Worm (Caenorhabditis elegans): ENCODE measurements around the gene C27H5.12.

Gene C27H5.12

DNA sequence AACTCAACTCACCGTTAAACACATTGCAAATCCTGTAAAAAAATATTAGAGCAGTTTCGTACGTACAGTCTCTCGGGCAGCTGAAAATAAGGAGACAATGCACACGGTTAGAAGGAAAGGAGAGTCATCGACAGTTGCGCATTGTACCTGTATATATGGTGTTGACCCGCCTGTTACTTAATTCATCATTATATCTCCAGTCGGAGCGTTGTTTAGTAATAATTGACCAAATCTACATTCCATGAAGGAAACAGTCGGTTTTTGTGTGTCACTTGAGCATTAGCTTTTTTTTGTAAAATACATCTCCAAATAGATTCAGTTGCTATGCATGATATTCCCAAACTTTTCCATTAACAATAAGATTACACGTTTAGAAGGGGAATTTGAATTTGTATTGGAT is at the start of gene C27H5.12:
TSS of gene C27H5.12 (minus strand) at position 101 of the 400 bp plus-strand sequence.
- no peak for TF ChIP-seq unc-62 (GFP tag; optimal IDR thresholded peaks at IDR 0.05)

DNA sequence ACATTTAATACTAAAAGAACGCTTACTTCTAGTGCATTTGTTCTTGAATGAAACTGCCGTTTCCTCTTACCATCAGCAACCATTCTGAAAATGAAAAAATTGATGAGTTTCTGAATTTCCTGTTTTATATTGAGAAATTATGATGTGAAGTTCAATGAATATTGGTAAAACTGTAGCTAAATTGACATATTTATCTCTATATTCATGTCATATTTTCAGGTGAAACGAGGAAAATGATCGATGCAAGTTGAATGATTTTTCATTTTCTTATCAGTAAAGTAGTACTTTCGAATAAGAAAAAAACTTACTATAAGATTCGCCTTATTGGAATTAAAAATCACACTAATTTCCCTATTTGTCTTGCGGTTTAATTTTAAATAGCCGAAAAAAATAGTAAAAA is 48.8 kb upstream of the C27H5.12 start, which contains the start of gene E04F6.15:
TSS of gene E04F6.15 (minus strand) at position 101 of the 400 bp plus-strand sequence.
- TF ChIP-seq unc-62 (GFP tag; optimal IDR thresholded peaks at IDR 0.05): no peak

DNA sequence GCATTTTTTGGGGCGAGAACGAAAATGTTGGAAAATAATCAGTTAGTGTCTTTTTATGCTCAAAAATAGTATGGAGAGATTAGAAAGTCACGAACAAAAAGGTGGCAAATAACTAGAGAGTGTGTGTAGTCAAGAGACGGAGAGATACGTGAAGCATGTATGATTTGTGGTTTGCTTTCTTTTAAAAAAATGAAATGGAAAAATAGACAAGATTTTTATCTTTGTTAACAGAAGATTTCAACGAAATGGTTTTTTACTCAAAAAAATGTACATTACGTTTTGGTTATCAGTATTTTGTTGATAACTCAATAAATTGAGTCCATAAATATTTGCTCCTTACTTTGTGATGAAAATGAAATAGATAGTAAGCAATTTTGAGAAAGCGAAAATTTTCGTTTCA is 46.8 kb upstream of the C27H5.12 start, which contains the start of gene dhs-7:
TSS of gene dhs-7 (minus strand) at position 277 of the 400 bp plus-strand sequence.
- TF ChIP-seq unc-62 (GFP tag; optimal IDR thresholded peaks at IDR 0.05): no peak

DNA sequence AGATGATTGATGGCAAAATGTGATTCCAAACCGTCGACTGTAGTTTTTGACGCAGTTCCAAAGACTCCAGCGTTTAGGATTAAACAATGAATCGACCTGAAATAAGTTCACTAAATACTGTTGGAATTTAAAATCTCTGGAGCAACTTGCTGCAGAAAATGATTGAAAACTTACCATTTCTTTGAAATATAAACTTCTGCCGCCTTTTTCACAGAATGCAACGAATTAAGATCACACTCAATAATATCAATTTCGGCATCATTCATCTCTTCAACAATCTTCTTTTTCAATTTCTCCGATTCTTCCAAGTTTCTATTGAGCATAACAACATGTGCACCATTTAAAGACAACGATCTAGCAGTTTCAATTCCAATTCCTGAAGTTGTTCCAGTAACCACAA is 46.2 kb upstream of the C27H5.12 start:
- TF ChIP-seq unc-62 (GFP tag; optimal IDR thresholded peaks at IDR 0.05): no peak

DNA sequence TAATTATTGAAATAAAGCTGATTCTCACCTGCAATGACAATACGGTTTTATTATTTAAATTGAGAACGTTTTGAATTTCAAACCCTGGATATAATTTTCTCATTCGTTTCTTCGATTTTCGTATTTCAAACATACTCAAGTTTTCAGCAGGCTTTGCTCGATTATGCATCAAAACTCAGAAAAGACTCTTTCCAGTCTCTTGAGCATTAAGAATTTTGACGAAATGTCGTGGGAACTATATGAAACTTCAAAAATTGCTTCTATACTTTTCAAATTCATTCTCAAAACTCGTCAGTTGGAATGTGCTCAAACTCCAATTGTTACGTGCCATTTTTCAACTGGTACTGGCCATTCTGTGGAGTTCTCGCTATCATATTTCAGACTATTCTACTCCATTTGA is 44.0 kb upstream of the C27H5.12 start, which contains the start of gene srd-59:
TSS of gene srd-59 (plus strand) at position 301 of the 400 bp plus-strand sequence.
- no peak for TF ChIP-seq unc-62 (GFP tag; optimal IDR thresholded peaks at IDR 0.05)

DNA sequence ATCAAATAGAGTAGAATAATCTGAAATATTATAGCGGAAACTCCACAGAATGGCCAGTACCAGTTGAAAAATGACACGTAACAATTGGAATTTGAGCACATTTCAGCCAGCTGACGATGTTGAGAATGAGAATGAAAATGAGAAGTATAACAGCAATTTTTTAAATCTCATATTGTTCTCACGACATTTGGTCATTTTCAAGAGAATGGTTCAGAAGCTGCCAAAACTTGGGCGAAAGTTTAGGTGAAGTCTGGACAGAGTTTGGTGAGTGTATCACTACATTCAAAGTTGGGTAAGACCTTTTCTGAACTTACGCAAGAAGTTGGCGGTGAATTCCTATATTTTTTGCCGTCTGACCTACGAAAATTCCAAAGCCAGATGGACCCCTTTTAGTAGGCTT is 43.5 kb upstream of the C27H5.12 start, which contains the start of gene srd-58:
TSS of gene srd-58 (minus strand) at position 101 of the 400 bp plus-strand sequence.
- TF ChIP-seq unc-62 (GFP tag; optimal IDR thresholded peaks at IDR 0.05): no peak

DNA sequence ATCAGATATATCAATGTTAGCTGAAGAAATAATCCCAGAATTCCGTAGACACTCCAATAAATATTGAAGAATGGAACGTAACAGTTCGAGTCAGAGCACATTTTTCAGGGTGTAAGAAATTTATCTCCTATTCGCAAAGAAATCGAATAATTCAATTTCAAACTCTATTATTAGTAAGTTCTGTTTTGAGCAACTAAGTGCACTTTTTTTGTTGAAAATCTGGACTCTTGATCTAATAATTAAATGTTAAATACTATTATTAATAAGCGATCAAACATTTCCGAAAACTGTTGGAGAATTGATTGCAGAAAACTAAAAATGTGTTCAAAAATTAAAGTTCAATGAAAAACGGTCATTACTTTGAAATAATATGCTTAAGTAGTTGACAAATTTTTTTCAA is 41.7 kb upstream of the C27H5.12 start, which contains the start of gene srd-56:
TSS of gene srd-56 (minus strand) at position 101 of the 400 bp plus-strand sequence.
- TF ChIP-seq unc-62 (GFP tag; optimal IDR thresholded peaks at IDR 0.05): no peak

DNA sequence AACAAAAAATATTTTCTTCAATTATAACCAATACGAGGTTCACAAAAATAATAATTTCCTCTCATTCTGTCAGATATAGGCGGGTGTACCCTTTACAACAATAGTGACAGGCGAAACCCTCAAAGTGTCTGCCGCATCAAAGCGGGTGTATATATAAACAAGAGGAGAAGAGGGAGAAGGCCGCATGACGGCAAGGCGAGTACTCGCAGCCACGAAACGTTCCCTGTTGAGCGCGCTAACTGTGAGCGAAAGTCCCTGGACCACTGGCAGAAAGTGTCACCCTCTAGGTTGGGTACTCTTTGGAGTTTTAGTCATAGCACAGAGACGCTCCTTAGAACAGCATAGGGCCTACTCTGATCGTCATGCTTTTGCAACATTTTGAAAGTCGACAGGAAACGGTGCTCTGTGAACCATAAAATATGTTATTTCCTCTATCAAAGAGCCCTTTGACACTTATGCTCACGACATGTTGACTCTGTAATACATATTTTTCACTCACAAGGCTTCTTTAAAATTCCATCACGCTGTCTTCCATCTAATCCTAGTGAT is 38.7 kb upstream of the C27H5.12 start, which contains the start of gene pcrg-1:
TSS of gene pcrg-1 (plus strand) at position 499 of the 549 bp plus-strand sequence.
- no peak for TF ChIP-seq unc-62 (GFP tag; optimal IDR thresholded peaks at IDR 0.05)

DNA sequence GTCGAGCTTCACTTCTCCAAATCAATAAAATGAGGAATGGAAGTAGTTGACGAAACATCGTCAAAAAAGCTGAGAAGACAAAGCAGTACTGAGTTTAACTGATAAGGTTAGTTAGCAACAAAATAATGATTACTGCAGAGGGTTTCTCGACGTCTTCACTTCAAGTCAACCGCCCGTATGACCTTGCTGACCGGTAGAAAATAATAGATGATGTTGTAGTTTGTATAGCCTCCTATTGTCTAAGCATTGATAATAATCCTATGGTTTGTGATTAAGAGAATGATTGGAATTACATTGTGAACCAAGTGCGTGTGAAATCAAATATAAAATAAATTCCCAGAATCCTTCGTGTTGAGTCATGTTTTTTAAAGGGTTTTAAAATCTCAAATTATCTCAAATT is 37.9 kb upstream of the C27H5.12 start, which contains the start of gene E04F6.6:
TSS of gene E04F6.6 (minus strand) at position 258 of the 400 bp plus-strand sequence.
- no peak for TF ChIP-seq unc-62 (GFP tag; optimal IDR thresholded peaks at IDR 0.05)

DNA sequence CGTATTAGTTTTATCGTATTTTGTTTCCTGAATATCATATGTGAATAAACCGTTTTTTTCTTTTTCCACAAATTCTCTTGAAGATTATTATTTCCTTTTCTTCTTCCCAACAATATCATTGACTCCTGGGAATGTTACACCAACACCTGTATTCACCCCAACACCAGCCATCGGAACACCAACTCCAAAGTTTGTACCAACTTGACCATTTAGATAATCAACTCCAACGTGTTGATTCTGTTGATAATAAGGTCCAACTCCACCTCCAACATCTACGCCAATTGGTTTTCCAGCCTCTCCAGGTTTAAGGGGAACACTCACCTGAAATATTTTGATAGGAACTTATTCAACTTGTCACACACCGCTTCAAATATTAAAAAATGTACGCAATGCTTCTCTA is 36.0 kb upstream of the C27H5.12 start:
- TF ChIP-seq unc-62 (GFP tag; optimal IDR thresholded peaks at IDR 0.05): no peak

DNA sequence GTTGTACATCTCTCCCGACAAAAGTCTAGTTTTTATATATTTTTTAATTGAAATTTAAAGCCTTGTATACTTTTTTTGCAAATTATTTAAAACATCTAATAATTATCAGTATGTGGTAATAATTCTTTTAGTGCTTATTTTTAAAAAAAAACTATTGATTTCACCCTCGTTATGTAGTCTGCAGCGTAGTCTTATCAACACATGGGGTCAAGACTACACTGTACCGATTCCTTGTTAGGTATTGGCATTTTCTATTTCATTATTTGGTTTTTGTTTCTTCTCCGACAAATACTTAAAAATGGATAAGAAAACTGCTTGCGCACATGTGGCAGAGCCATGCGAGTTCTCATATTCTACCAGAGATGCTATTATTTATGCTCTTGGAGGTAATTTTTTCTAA is 34.6 kb upstream of the C27H5.12 start, which contains the start of gene maoc-1:
TSS of gene maoc-1 (plus strand) at position 237 of the 400 bp plus-strand sequence.
- TF ChIP-seq unc-62 (GFP tag; optimal IDR thresholded peaks at IDR 0.05): no peak

DNA sequence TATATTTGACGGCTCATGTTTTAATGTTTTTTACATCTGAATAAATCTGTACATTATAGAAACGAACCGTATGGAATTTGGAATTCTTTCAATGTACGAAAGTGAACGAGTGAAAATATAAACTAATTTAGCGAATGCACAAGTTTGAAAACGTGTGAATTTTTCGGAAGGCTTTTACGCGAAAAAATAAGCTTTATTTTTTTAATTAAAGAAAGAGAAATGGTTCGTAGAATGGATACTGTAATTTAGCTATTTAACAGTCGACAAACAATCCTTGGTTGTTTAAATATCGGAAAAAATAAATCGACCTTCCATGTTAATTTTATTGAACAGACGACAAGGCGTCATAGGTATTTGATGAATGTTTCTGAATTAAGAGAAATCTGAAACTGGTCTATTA is 34.1 kb upstream of the C27H5.12 start, which contains the start of gene acdh-12:
TSS of gene acdh-12 (minus strand) at position 101 of the 400 bp plus-strand sequence.
- no peak for TF ChIP-seq unc-62 (GFP tag; optimal IDR thresholded peaks at IDR 0.05)

DNA sequence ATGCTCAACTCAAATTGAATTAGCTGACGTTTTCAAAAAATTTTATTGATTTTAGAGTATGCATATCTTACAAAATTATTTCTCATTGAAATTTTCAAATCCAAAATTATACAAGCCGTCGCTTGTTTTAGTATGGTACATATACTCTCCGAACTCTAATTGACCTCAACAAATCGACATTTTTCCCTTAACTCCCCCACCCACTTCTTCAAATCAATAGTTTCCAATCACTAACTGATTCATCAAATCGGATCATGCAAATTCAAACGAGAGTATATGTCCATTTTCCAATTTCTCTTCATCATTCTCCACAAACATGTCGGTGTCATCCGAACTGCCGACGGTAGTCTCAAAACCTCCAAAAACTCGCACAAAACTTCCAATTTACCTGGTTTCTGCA is 27.7 kb upstream of the C27H5.12 start, which contains the start of gene E04F6.4:
TSS of gene E04F6.4 (plus strand) at position 301 of the 400 bp plus-strand sequence.
- TF ChIP-seq unc-62 (GFP tag; optimal IDR thresholded peaks at IDR 0.05): no peak

DNA sequence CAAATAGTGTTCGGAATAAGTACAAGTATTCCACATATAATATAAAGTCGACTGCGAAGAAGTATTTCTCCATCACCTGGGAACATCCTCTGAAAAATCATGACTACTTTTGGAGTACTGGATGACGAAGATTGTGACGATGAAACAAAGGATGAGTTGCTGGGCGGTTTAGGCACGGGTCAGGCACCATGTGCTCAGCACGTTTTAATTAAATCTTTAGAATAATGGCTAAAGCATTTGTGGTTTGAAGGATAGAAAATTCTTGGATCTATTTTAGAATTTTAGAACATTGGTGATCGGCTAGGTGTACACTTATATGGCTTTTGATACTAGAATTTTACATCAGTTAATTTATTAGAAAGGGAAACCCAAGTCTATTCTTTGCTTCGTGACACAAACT is 25.7 kb upstream of the C27H5.12 start, which contains the start of gene C27H5.6:
TSS of gene C27H5.6 (minus strand) at position 101 of the 400 bp plus-strand sequence.
- no peak for TF ChIP-seq unc-62 (GFP tag; optimal IDR thresholded peaks at IDR 0.05)

DNA sequence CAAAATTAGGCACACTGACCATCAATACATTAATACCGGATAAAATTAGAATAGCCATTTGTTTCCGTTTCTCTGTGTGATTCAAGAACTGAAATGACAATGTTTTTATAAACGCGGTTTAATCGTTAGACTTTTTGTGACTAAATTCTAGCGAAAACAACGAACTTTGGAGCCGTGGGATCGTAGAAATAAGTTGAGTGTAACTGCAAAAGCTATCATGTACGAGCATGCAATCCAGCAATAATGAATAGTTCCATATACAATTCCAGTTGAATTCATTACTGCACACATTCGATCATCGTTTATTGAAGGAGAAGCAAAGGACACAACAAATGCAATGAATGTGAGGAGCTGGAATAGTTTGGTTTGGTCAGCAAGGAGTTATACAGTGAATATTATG is 24.7 kb upstream of the C27H5.12 start:
- TF ChIP-seq unc-62 (GFP tag; optimal IDR thresholded peaks at IDR 0.05): no peak

DNA sequence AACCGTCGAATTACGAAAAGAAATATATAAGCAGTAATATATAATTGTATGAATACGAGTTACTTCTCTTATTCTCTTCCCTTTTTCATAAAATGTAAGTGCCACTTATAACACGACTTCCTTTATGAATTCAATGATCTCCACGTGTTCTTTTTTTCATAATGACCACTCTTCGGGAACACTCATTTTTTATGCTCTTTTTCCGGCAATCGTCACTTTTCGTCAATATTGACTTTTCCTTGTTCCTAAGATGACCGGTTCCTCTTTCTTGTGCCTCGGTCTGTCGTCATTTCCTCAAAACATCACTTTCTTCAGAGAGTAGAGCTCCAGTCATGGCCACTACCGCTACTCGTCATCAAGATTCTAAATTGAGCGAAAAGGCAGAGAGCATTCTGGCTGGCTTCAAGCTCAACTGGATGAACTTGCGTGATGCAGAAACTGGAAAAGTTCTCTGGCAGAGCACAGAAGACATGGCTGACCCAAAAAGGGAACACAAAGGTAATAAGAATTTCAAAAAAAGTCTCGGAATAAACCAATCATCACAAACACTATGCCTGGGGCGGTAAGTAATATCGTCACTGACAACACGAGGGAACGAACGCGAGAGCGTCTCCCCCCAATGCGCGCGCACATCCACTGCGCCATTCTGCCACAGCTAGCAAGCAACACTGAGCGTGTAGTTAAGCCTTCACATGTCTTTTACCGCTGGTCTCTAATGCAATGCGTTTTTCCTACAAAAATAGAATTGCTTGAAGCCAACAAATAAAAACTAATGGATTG is 22.3 kb upstream of the C27H5.12 start, which contains the start of gene pdl-1:
TSS of gene pdl-1 (plus strand) at position 309 of the 780 bp plus-strand sequence.
- TF ChIP-seq unc-62 (GFP tag; optimal IDR thresholded peaks at IDR 0.05): no peak

Data from whole organism, dauer.